Worm (Caenorhabditis elegans) whole organism, L4 larva: ENCODE data around the gene ins-32.

Experiments
- F37D6.2 ChIP-seq: sonication (generic microtip); optimal IDR thresholded peaks from 2 replicates; lab custom pipeline; 2016; ENCODE audit warnings: mild to moderate bottlenecking, missing genetic modification characterization, missing compliant biosample characterization
- F49E8.2 ChIP-seq: sonication (generic microtip); optimal IDR thresholded peaks from 2 replicates; lab custom pipeline; 2016; ENCODE audit warnings: missing compliant biosample characterization, mild to moderate bottlenecking, missing genetic modification characterization, borderline replicate concordance
- T20F7.1 ChIP-seq: fragments of 200-800 bp; sonication (Bioruptor generic); optimal IDR thresholded peaks from 2 replicates; lab custom pipeline; 2018; ENCODE audit warnings: mild to moderate bottlenecking, missing genetic modification characterization, missing compliant biosample characterization
- T26A8.4 ChIP-seq: fragments of 200-800 bp; sonication (Bioruptor generic); IDR thresholded peaks from 2 replicates; pipeline ENCODE4 v1.3.6; 2022; ENCODE audit warnings: missing genetic modification characterization, missing compliant biosample characterization
- Y105C5A.15 ChIP-seq: fragments of 200-800 bp; sonication (Bioruptor generic); IDR thresholded peaks from 2 replicates; pipeline ENCODE4 v1.3.6; 2022; ENCODE audit warnings: missing genetic modification characterization, missing compliant biosample characterization
- aha-1 ChIP-seq: fragments of 150-350 bp; peaks from one replicate; lab custom pipeline; 2014; ENCODE audit warnings: missing biosample characterization, missing genetic modification characterization
- aly-2 ChIP-seq: sonication (generic microtip); optimal IDR thresholded peaks from 2 replicates; lab custom pipeline; 2018; ENCODE audit warnings: missing biosample characterization, missing genetic modification characterization
- ama-1 ChIP-seq: fragments of 150-350 bp; optimal IDR thresholded peaks from 2 replicates; lab custom pipeline; 2014; ENCODE audit warnings: inconsistent platforms, mixed read lengths
- arid-1 ChIP-seq: fragments of 200-800 bp; sonication (Bioruptor generic); conservative IDR thresholded peaks from 2 replicates; pipeline ENCODE4 v1.3.6; 2022; ENCODE audit warnings: missing genetic modification reagents, missing genetic modification characterization, missing compliant biosample characterization
- ceh-20 ChIP-seq: fragments of 200-800 bp; sonication (Bioruptor generic); IDR thresholded peaks from 2 replicates; pipeline ENCODE4 v1.3.6; 2022; ENCODE audit warnings: missing genetic modification reagents, missing genetic modification characterization, missing compliant biosample characterization
- ceh-28 ChIP-seq: fragments of 150-350 bp; optimal IDR thresholded peaks from 2 replicates; lab custom pipeline; 2014; ENCODE audit warnings: missing biosample characterization, missing genetic modification reagents, missing genetic modification characterization
- ceh-32 ChIP-seq: sonication (generic microtip); optimal IDR thresholded peaks from 2 replicates; lab custom pipeline; 2016; ENCODE audit warnings: mild to moderate bottlenecking, missing genetic modification characterization, missing compliant biosample characterization; ENCODE audit not compliant: poor library complexity
- ceh-62 ChIP-seq: sonication (generic microtip); optimal IDR thresholded peaks from 2 replicates; lab custom pipeline; 2017; ENCODE audit warnings: missing biosample characterization, missing genetic modification characterization
- ces-1 ChIP-seq: fragments of 150-350 bp; sonication (generic microtip); optimal IDR thresholded peaks from 4 replicates; lab custom pipeline; 2014; ENCODE audit warnings: missing biosample characterization, missing genetic modification reagents, missing genetic modification characterization
- ctbp-1 ChIP-seq: fragments of 200-800 bp; sonication (Bioruptor generic); IDR thresholded peaks from 2 replicates; pipeline ENCODE4 v1.3.6; 2022; ENCODE audit warnings: missing genetic modification reagents, missing genetic modification characterization, missing compliant biosample characterization
- daf-12 ChIP-seq: fragments of 150-350 bp; optimal IDR thresholded peaks from 2 replicates; lab custom pipeline; 2014; ENCODE audit warnings: missing biosample characterization, missing genetic modification reagents, missing genetic modification characterization
- dmd-8 ChIP-seq: fragments of 200-800 bp; sonication (Bioruptor generic); IDR thresholded peaks from 2 replicates; pipeline ENCODE4 v1.3.6; 2022; ENCODE audit warnings: missing genetic modification characterization, missing compliant biosample characterization
- duxl-1 ChIP-seq: sonication (generic microtip); optimal IDR thresholded peaks from 2 replicates; lab custom pipeline; 2016; ENCODE audit warnings: mild to moderate bottlenecking, missing genetic modification characterization, moderate library complexity, missing compliant biosample characterization; ENCODE audit not compliant: poor library complexity
- egl-27 ChIP-seq: sonication (generic microtip); optimal IDR thresholded peaks from 3 replicates; lab custom pipeline; 2017; ENCODE audit warnings: missing biosample characterization, missing genetic modification reagents, missing genetic modification characterization
- fkh-10 ChIP-seq: fragments of 150-350 bp; optimal IDR thresholded peaks from 2 replicates; lab custom pipeline; 2014; ENCODE audit warnings: missing biosample characterization, missing genetic modification reagents, missing genetic modification characterization
- fos-1 ChIP-seq: fragments of 150-350 bp; optimal IDR thresholded peaks from 2 replicates; lab custom pipeline; 2014; ENCODE audit warnings: missing biosample characterization, missing genetic modification characterization
- gei-8 ChIP-seq: fragments of 200-800 bp; sonication (Bioruptor generic); optimal IDR thresholded peaks from 2 replicates; lab custom pipeline; 2018; ENCODE audit warnings: mild to moderate bottlenecking, missing genetic modification characterization, missing compliant biosample characterization
- hif-1 ChIP-seq, 2 experiments: sonication (generic microtip); optimal IDR thresholded peaks; 2 replicates each; lab custom pipeline; 2016 to 2017; ENCODE audit warnings: missing compliant biosample characterization in 2 of 2, missing genetic modification characterization in 2 of 2, missing genetic modification reagents in 2 of 2, missing genotype in 2 of 2, mild to moderate bottlenecking in 1 of 2
- hlh-30 ChIP-seq: sonication (generic microtip); optimal IDR thresholded peaks from 2 replicates; lab custom pipeline; 2017; ENCODE audit warnings: antibody characterized with exemption, mild to moderate bottlenecking, missing genetic modification characterization, missing compliant biosample characterization; ENCODE audit not compliant: insufficient read depth
- hmg-1.1 ChIP-seq: fragments of 200-800 bp; sonication (Bioruptor generic); IDR thresholded peaks from 2 replicates; pipeline ENCODE4 v1.3.6; 2022; ENCODE audit warnings: missing genetic modification reagents, missing genetic modification characterization, missing compliant biosample characterization
- lin-38 ChIP-seq: fragments of 200-800 bp; sonication (Bioruptor generic); IDR thresholded peaks from 2 replicates; pipeline ENCODE4 v1.3.6; 2022; ENCODE audit warnings: missing genetic modification reagents, missing genetic modification characterization, missing compliant biosample characterization
- madf-5 ChIP-seq, 2 experiments: fragments of 200-800 bp; sonication (Bioruptor generic); IDR thresholded peaks; 2 replicates each; pipeline ENCODE4 v1.3.6; 2022; ENCODE audit warnings: missing compliant biosample characterization in 2 of 2, missing genetic modification characterization in 2 of 2
- mes-2 ChIP-seq: sonication (generic microtip); optimal IDR thresholded peaks from 2 replicates; lab custom pipeline; 2016; ENCODE audit warnings: missing genotype, mild to moderate bottlenecking, missing genetic modification characterization, missing compliant biosample characterization; ENCODE audit not compliant: poor library complexity, severe bottlenecking
- mxl-3 ChIP-seq: fragments of 200-800 bp; sonication (Bioruptor generic); optimal IDR thresholded peaks from 2 replicates; lab custom pipeline; 2018; ENCODE audit warnings: mild to moderate bottlenecking, missing genetic modification characterization, missing compliant biosample characterization
- nhr-102 ChIP-seq: sonication (generic microtip); optimal IDR thresholded peaks from 2 replicates; lab custom pipeline; 2016; ENCODE audit warnings: mild to moderate bottlenecking, missing genetic modification characterization, moderate library complexity, missing compliant biosample characterization
- nhr-237 ChIP-seq: sonication (generic microtip); optimal IDR thresholded peaks from 2 replicates; lab custom pipeline; 2017; ENCODE audit warnings: missing biosample characterization, missing genetic modification characterization
- nhr-25 ChIP-seq: sonication (generic microtip); optimal IDR thresholded peaks from 2 replicates; lab custom pipeline; 2017; ENCODE audit warnings: missing genetic modification characterization, mild to moderate bottlenecking, missing compliant biosample characterization, antibody characterized with exemption, moderate library complexity, borderline replicate concordance; ENCODE audit not compliant: insufficient read depth
- nhr-28 ChIP-seq: fragments of 150-350 bp; optimal IDR thresholded peaks from 2 replicates; lab custom pipeline; 2014; ENCODE audit warnings: missing biosample characterization, missing genetic modification characterization
- nhr-6 ChIP-seq: fragments of 150-350 bp; optimal IDR thresholded peaks from 2 replicates; lab custom pipeline; 2014; ENCODE audit warnings: missing biosample characterization, missing genetic modification characterization
- nhr-76 ChIP-seq: fragments of 150-350 bp; optimal IDR thresholded peaks from 2 replicates; lab custom pipeline; 2014; ENCODE audit warnings: missing biosample characterization, missing genetic modification characterization
- sdz-12 ChIP-seq: fragments of 200-800 bp; sonication (Bioruptor generic); optimal IDR thresholded peaks from 2 replicates; lab custom pipeline; 2018; ENCODE audit warnings: mild to moderate bottlenecking, missing genetic modification characterization, missing compliant biosample characterization
- skn-1 ChIP-seq: fragments of 150-350 bp; optimal IDR thresholded peaks from 2 replicates; lab custom pipeline; 2014; ENCODE audit warnings: missing biosample characterization, missing genetic modification characterization
- snpc-4 ChIP-seq: fragments of 150-350 bp; optimal IDR thresholded peaks from 2 replicates; lab custom pipeline; 2014; ENCODE audit warnings: missing biosample characterization, missing genetic modification characterization
- spr-1 ChIP-seq: sonication (generic microtip); optimal IDR thresholded peaks from 2 replicates; lab custom pipeline; 2016; ENCODE audit warnings: mild to moderate bottlenecking, missing genetic modification characterization, missing compliant biosample characterization
- spr-3 ChIP-seq: fragments of 200-800 bp; sonication (Bioruptor generic); optimal IDR thresholded peaks from 2 replicates; lab custom pipeline; 2018; ENCODE audit warnings: mild to moderate bottlenecking, missing genetic modification characterization, missing compliant biosample characterization
- tra-1 ChIP-seq: fragments of 200-800 bp; sonication (Bioruptor generic); IDR thresholded peaks from 2 replicates; pipeline ENCODE4 v1.3.6; 2022; ENCODE audit warnings: missing genetic modification reagents, missing genetic modification characterization, missing compliant biosample characterization
- unc-62 ChIP-seq, 3 experiments: fragments of 150-350 bp in 1 of 3; sonication (generic microtip); optimal IDR thresholded peaks in 2 of 3; peaks in 1 of 3; 1 replicate in 1 of 3; 2 replicates in 2 of 3; lab custom pipeline; 2014 to 2017; ENCODE audit warnings: missing biosample characterization in 3 of 3, missing genetic modification characterization in 3 of 3, missing genetic modification reagents in 3 of 3, missing genotype in 1 of 3
- zfp-2 ChIP-seq: sonication (generic microtip); optimal IDR thresholded peaks from 2 replicates; lab custom pipeline; 2016; ENCODE audit warnings: mild to moderate bottlenecking, missing genetic modification characterization, missing compliant biosample characterization
- zfp-3 ChIP-seq: fragments of 200-800 bp; sonication (Bioruptor generic); conservative IDR thresholded peaks from 2 replicates; pipeline ENCODE4 v1.3.6; 2022; ENCODE audit warnings: missing genetic modification reagents, missing genetic modification characterization, missing compliant biosample characterization
- ztf-11 ChIP-seq: fragments of 150-350 bp; optimal IDR thresholded peaks from 2 replicates; lab custom pipeline; 2014; ENCODE audit warnings: missing biosample characterization, missing genetic modification characterization
- ztf-7 ChIP-seq: fragments of 150-350 bp; optimal IDR thresholded peaks from 2 replicates; lab custom pipeline; 2014; ENCODE audit warnings: missing biosample characterization, missing genetic modification characterization

Gene ins-32

DNA sequence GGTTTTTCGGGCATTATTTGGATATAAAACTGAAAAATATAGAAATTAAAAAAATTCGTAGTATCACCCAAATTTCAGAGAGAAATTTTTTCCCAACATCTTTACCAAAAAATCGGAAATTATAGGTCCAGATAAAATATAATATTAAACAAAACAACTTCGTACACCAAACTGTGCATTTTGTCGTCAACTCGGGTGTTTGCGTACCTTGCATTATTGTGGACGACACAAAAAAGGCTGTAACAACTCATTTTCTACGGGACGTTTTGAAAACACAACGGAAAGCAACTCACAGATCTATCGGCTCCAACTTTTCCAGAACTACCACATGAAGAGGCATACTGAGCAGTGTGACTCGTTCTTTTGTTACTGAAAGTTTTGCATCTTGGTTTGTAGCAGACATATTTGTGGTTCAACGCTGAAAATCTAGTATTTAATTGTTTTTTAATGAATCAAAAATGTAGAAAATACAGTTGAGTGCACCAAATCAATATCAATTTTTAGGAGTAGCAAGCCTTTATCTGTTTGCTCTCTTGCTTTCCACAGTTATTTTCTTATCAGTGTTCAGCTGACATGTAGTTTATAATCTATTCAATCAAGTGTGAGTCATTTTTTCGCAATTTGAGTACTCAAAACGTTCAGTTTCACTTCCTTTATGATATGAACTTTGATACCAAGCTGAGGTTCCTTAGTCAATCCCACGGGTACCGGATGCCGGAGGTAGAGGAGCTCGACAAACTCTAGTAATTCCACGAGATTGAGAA lies 12.5 kb upstream of the ins-32 start (continued):
- TF ChIP-seq mxl-3 (GFP tag; lab: Kevin White, UChicago) (no peak), F37D6.2 (tag; lab: Kevin White, UChicago) (no peak), mes-2 (tag; lab: Kevin White, UChicago) (peak; percentile 38), ama-1 (no peak), nhr-6 (peak; percentile 40), hmg-1.1 (no peak)
- TF ChIP-seq, all 104 proteins: peak for 12

DNA sequence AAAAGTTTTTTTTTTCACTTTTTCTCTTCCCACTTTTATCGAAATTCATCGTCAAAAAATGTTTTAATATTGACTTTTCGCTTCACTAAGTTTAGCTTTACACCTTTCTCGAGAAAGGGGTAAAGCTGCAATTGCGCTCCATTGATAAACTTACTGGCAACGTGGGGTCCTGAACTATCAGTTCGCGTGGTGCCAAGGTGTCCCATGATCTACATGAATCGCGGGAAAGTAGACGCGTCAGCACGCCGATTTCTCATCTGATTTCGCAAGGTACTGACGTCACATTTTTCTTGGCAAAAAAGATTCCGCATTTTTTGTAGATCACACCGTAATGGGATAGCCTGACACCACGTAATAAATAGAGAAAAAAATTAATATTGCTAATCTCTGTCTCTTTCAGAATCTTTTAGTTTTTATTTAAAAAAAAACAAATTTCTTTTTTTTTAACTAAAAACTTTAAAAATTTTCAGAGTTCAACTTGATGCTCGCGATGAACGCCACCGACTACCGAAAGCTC lies 8.8 kb upstream of the ins-32 start, which contains the start of gene lido-15:
Gene lido-15 (plus strand): TSS at position 467 of the 517 bp plus-strand sequence.
- TF ChIP-seq lin-38 (GFP tag; lab: Robert Waterston, UW) (peak; percentile 42), nhr-28 (tag; lab: Kevin White, UChicago) (no peak), F49E8.2 (tag; lab: Kevin White, UChicago) (no peak), madf-5 (GFP tag; IDR thresholded peaks at IDR 0.05; lab: Robert Waterston, UW) (no peak), nhr-25 (tag; lab: Kevin White, UChicago) (no peak), ceh-32 (no peak), fos-1 (tag; lab: Kevin White, UChicago) (no peak), duxl-1 (no peak), ztf-11 (no peak), ceh-28 (tag; lab: Kevin White, UChicago) (no peak), tra-1 (GFP tag; lab: Robert Waterston, UW) (no peak), nhr-76 (no peak), ceh-20 (GFP tag; lab: Robert Waterston, UW) (no peak), Y105C5A.15 (GFP tag; lab: Robert Waterston, UW) (no peak), arid-1 (no peak), nhr-237 (tag; lab: Kevin White, UChicago) (no peak), T20F7.1 (GFP tag; lab: Kevin White, UChicago) (no peak), hlh-30 (tag; lab: Kevin White, UChicago) (peak; percentile 51), unc-62 (GFP tag; optimal IDR thresholded peaks at IDR 0.05 in 1 of 2; lab: Kevin White, UChicago) (peak in 1 of 2 experiments; percentile 64), unc-62 (tag; optimal IDR thresholded peaks at IDR 0.05; lab: Kevin White, UChicago) (no peak), spr-3 (GFP tag; lab: Kevin White, UChicago) (no peak), fkh-10 (GFP tag; lab: Kevin White, UChicago) (no peak), skn-1 (tag; lab: Kevin White, UChicago) (no peak), T26A8.4 (GFP tag; lab: Robert Waterston, UW) (no peak)

DNA sequence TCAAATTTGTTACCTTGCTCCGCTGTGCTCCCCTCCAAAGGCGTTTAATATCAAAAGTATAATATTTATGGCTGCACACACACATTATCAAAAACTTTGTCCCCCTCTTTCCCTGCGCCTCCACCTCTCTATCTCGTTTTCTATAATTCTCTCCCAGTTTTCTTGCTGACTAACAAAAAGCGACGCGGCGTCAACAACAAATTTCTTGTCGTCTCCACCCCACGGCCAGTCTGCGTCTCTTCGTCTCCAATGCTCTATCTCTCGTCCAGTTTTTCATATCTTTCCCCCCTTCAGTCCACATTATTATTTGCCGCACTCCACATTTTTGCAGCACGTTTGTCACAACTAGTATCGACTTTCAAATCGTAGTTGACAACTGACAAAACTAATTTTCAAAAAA lies 7.4 kb upstream of the ins-32 start:
- TF ChIP-seq ctbp-1 (no peak), daf-12 (no peak), nhr-102 (tag; lab: Kevin White, UChicago) (peak; percentile 30), sdz-12 (GFP tag; lab: Kevin White, UChicago) (no peak), hif-1 (tag; optimal IDR thresholded peaks at IDR 0.05; lab: Kevin White, UChicago) (no peak), spr-1 (tag; lab: Kevin White, UChicago) (peak; percentile 27), snpc-4 (tag; lab: Kevin White, UChicago) (no peak), arid-1 (no peak), aly-2 (tag; lab: Kevin White, UChicago) (no peak), ceh-62 (tag; lab: Kevin White, UChicago) (no peak), aha-1 (no peak), ztf-7 (no peak), zfp-2 (no peak), F49E8.2 (tag; lab: Kevin White, UChicago) (no peak), dmd-8 (GFP tag; lab: Robert Waterston, UW) (no peak), gei-8 (GFP tag; lab: Kevin White, UChicago) (no peak), egl-27 (tag; lab: Kevin White, UChicago) (no peak), zfp-3 (GFP tag; lab: Robert Waterston, UW) (no peak), ces-1 (no peak), skn-1 (tag; lab: Kevin White, UChicago) (no peak)
